Worm (Caenorhabditis elegans) whole organism, early embryonic: Measurements from ENCODE around the gene rha-2.

Experiments used
- B0310.2 ChIP-seq: sonication (generic microtip); optimal IDR thresholded peaks from 2 replicates; lab custom pipeline; 2016; ENCODE audit warnings: mild to moderate bottlenecking, missing genetic modification characterization, missing compliant biosample characterization
- aly-1 ChIP-seq: sonication (generic microtip); optimal IDR thresholded peaks from 2 replicates; lab custom pipeline; 2016; ENCODE audit warnings: missing genetic modification characterization, missing compliant biosample characterization
- ama-1 ChIP-seq: fragments of 150-350 bp; optimal IDR thresholded peaks from 2 replicates; lab custom pipeline; 2014
- ceh-13 ChIP-seq: fragments of 200-800 bp; sonication (Bioruptor generic); optimal IDR thresholded peaks from 2 replicates; lab custom pipeline; 2018; ENCODE audit warnings: mild to moderate bottlenecking, missing genetic modification characterization, missing compliant biosample characterization
- ets-7 ChIP-seq: sonication (generic microtip); optimal IDR thresholded peaks from 2 replicates; lab custom pipeline; 2016; ENCODE audit warnings: missing genotype, missing genetic modification characterization, missing compliant biosample characterization
- flt-1 ChIP-seq: fragments of 200-800 bp; sonication (Bioruptor generic); IDR thresholded peaks from 2 replicates; pipeline ENCODE4 v1.3.6; 2022; ENCODE audit warnings: missing genetic modification characterization, missing compliant biosample characterization
- hmbx-1 ChIP-seq: sonication (generic microtip); optimal IDR thresholded peaks from 2 replicates; lab custom pipeline; 2016; ENCODE audit warnings: mild to moderate bottlenecking, missing genetic modification characterization, missing compliant biosample characterization
- hmg-4 ChIP-seq: fragments of 200-800 bp; sonication (Bioruptor generic); optimal IDR thresholded peaks from 2 replicates; lab custom pipeline; 2018; ENCODE audit warnings: mild to moderate bottlenecking, missing genetic modification characterization, missing compliant biosample characterization
- scrt-1 ChIP-seq: fragments of 200-800 bp; sonication (Bioruptor generic); IDR thresholded peaks from 2 replicates; pipeline ENCODE4 v1.3.6; 2022; ENCODE audit warnings: missing genetic modification characterization, missing compliant biosample characterization
- sea-1 ChIP-seq: fragments of 200-800 bp; sonication (Bioruptor generic); conservative IDR thresholded peaks from 2 replicates; pipeline ENCODE4 v1.3.6; 2022; ENCODE audit warnings: missing genetic modification characterization, missing compliant biosample characterization

- TF ChIP-seq ama-1 (no peak), ceh-13 (GFP tag; lab: Kevin White, UChicago) (no peak), B0310.2 (tag; lab: Kevin White, UChicago) (no peak), sea-1 (GFP tag; lab: Robert Waterston, UW) (no peak), aly-1 (tag; lab: Kevin White, UChicago) (no peak), hmbx-1 (tag; lab: Kevin White, UChicago) (no peak), scrt-1 (GFP tag; lab: Robert Waterston, UW) (no peak), flt-1 (GFP tag; lab: Robert Waterston, UW) (no peak), ets-7 (tag; lab: Kevin White, UChicago) (no peak), hmg-4 (GFP tag; lab: Kevin White, UChicago) (no peak)
These were observed 38.8 kb downstream of the rha-2 start for ce11 chrIII:8575359-8576101.
